Fruit fly (Drosophila melanogaster): Measurements from ENCODE around the gene mTerf5.

The mTerf5 gene

dm6 chr3R:18208479-18208878 lies 15.0 kb downstream of the mTerf5 start, which contains the start of gene CG44158:
Gene CG44158, plus strand, starts transcription at chr3R:18208779.
- TF ChIP-seq CG33213 (GFP tag; optimal IDR thresholded peaks at IDR 0.05) (no peak), Ets65A (GFP tag) (peak; percentile 59)

dm6 chr3R:18199885-18200249 lies 23.6 kb downstream of the mTerf5 start:
- no peak for TF ChIP-seq stc (GFP tag; IDR thresholded peaks at IDR 0.05)
- no peak for TF ChIP-seq CG12219 (GFP tag; optimal IDR thresholded peaks at IDR 0.05)
- no peak for TF ChIP-seq CTCF (GFP tag; optimal IDR thresholded peaks at IDR 0.05)
- no peak for TF ChIP-seq Antp (GFP tag; optimal IDR thresholded peaks at IDR 0.05)
- TF ChIP-seq jigr1 (GFP tag; IDR thresholded peaks at IDR 0.05): no peak
- no peak for TF ChIP-seq CHES-1-like (GFP tag; optimal IDR thresholded peaks at IDR 0.05)
- no peak for TF ChIP-seq CG7987 (GFP tag; optimal IDR thresholded peaks at IDR 0.05)
- no peak for TF ChIP-seq tio (GFP tag; optimal IDR thresholded peaks at IDR 0.05)
- no peak for TF ChIP-seq mirr (GFP tag; optimal IDR thresholded peaks at IDR 0.05)
- no peak for TF ChIP-seq eve (GFP tag; optimal IDR thresholded peaks at IDR 0.05)
- peak; percentile 37 for TF ChIP-seq CG17186 (GFP tag; optimal IDR thresholded peaks at IDR 0.05)
- TF ChIP-seq pan (optimal IDR thresholded peaks at IDR 0.05): no peak
- no peak for TF ChIP-seq pan (GFP tag; optimal IDR thresholded peaks at IDR 0.05 in 1 of 2, IDR thresholded peaks at IDR 0.05 in 1 of 2)
- no peak for TF ChIP-seq CG30403 (GFP tag; optimal IDR thresholded peaks at IDR 0.05)
- TF ChIP-seq CG15601 (tag; optimal IDR thresholded peaks at IDR 0.05): peak; percentile 43
- TF ChIP-seq CG14050 (GFP tag; IDR thresholded peaks at IDR 0.05): no peak
- peak; percentile 60 for TF ChIP-seq Dp (GFP tag; optimal IDR thresholded peaks at IDR 0.05)
- peak; percentile 84 for TF ChIP-seq stwl (tag; optimal IDR thresholded peaks at IDR 0.05)
- TF ChIP-seq D (optimal IDR thresholded peaks at IDR 0.05): peak; percentile 6
- no peak for TF ChIP-seq D (GFP tag; optimal IDR thresholded peaks at IDR 0.05)
- TF ChIP-seq CG11247 (GFP tag; IDR thresholded peaks at IDR 0.05): no peak
- TF ChIP-seq CG14965 (GFP tag; optimal IDR thresholded peaks at IDR 0.05; ENCODE audit: borderline replicate concordance): no peak
- TF ChIP-seq CG1233 (GFP tag; optimal IDR thresholded peaks at IDR 0.05): no peak
- TF ChIP-seq Aef1 (GFP tag; IDR thresholded peaks at IDR 0.05): no peak
- TF ChIP-seq B-H2 (GFP tag; optimal IDR thresholded peaks at IDR 0.05): no peak
- TF ChIP-seq CG9797 (GFP tag; optimal IDR thresholded peaks at IDR 0.05): peak; percentile 45
- TF ChIP-seq CG42726 (GFP tag; IDR thresholded peaks at IDR 0.05; ENCODE audit: partially characterized antibody): no peak
- TF ChIP-seq GATAe (GFP tag; conservative IDR thresholded peaks at IDR 0.05): no peak
- no peak for TF ChIP-seq CG11456 (GFP tag; IDR thresholded peaks at IDR 0.05)
- no peak for TF ChIP-seq C15 (GFP tag; IDR thresholded peaks at IDR 0.05)
- TF ChIP-seq pho (GFP tag; optimal IDR thresholded peaks at IDR 0.05): no peak
- TF ChIP-seq lbe (GFP tag; optimal IDR thresholded peaks at IDR 0.05): no peak
- no peak for TF ChIP-seq Bdp1 (GFP tag; optimal IDR thresholded peaks at IDR 0.05)
- no peak for TF ChIP-seq Fer2 (tag; optimal IDR thresholded peaks at IDR 0.05)
- TF ChIP-seq ewg (GFP tag; optimal IDR thresholded peaks at IDR 0.05): peak; percentile 69
- no peak for TF ChIP-seq HLH54F (GFP tag; optimal IDR thresholded peaks at IDR 0.05)
- no peak for TF ChIP-seq CG4282 (GFP tag; optimal IDR thresholded peaks at IDR 0.05)
- TF ChIP-seq CG6689 (GFP tag; IDR thresholded peaks at IDR 0.05): no peak
- TF ChIP-seq CrebB (tag; optimal IDR thresholded peaks at IDR 0.05): no peak
- no peak for TF ChIP-seq Usf (GFP tag; optimal IDR thresholded peaks at IDR 0.05)
- TF ChIP-seq pb (GFP tag; optimal IDR thresholded peaks at IDR 0.05): no peak
- no peak for TF ChIP-seq chinmo (GFP tag; IDR thresholded peaks at IDR 0.05; ENCODE audit: partially characterized antibody)
- TF ChIP-seq Rfx (GFP tag; IDR thresholded peaks at IDR 0.05): no peak
- no peak for TF ChIP-seq CG9727 (GFP tag; optimal IDR thresholded peaks at IDR 0.05)
- TF ChIP-seq Dref (GFP tag; IDR thresholded peaks at IDR 0.05): no peak
- TF ChIP-seq dmrt99B (tag; optimal IDR thresholded peaks at IDR 0.05): no peak
- TF ChIP-seq ftz-f1 (GFP tag; optimal IDR thresholded peaks at IDR 0.05): no peak
- no peak for TF ChIP-seq CG3847 (GFP tag; IDR thresholded peaks at IDR 0.05)
- TF ChIP-seq CG1602 (GFP tag; optimal IDR thresholded peaks at IDR 0.05): no peak
- TF ChIP-seq Nf-YC (tag; optimal IDR thresholded peaks at IDR 0.05): no peak
